Worm (Caenorhabditis elegans) whole organism, mixed stage, embryonic: Measurements from ENCODE around the gene cpt-6.
A peak's percentile ranks its signal among the peaks of the same experiment; 100 is the strongest.

Experiments
- bed-3 ChIP-seq: fragments of 200-800 bp; sonication (Bioruptor generic); optimal IDR thresholded peaks from 3 replicates; lab custom pipeline; 2018; ENCODE audit warnings: mild to moderate bottlenecking, missing genetic modification characterization, moderate library complexity, missing compliant biosample characterization
- ceh-43 ChIP-seq: fragments of 200-800 bp; sonication (Bioruptor generic); optimal IDR thresholded peaks from 2 replicates; lab custom pipeline; 2018; ENCODE audit warnings: mild to moderate bottlenecking, missing genetic modification characterization, moderate library complexity, missing compliant biosample characterization
- ceh-83 ChIP-seq: fragments of 200-800 bp; sonication (Bioruptor generic); optimal IDR thresholded peaks from 2 replicates; lab custom pipeline; 2018; ENCODE audit warnings: mild to moderate bottlenecking, missing genetic modification characterization, missing compliant biosample characterization
- cnd-1 ChIP-seq: fragments of 200-800 bp; sonication (Bioruptor generic); optimal IDR thresholded peaks from 2 replicates; lab custom pipeline; 2018; ENCODE audit warnings: mild to moderate bottlenecking, missing genetic modification characterization, missing compliant biosample characterization
- drap-1 ChIP-seq: fragments of 200-800 bp; sonication (Bioruptor generic); optimal IDR thresholded peaks from 3 replicates; lab custom pipeline; 2018; ENCODE audit warnings: mild to moderate bottlenecking, missing genetic modification characterization, missing compliant biosample characterization
- elt-1 ChIP-seq: sonication (generic microtip); optimal IDR thresholded peaks from 2 replicates; lab custom pipeline; 2017; ENCODE audit warnings: missing genetic modification characterization, mild to moderate bottlenecking, missing compliant biosample characterization, antibody characterized with exemption, moderate library complexity, borderline replicate concordance; ENCODE audit not compliant: insufficient read depth
- elt-3 ChIP-seq: fragments of 150-350 bp; optimal IDR thresholded peaks from 2 replicates; lab custom pipeline; 2014; ENCODE audit warnings: missing biosample characterization, missing genetic modification characterization
- ham-2 ChIP-seq: fragments of 200-800 bp; sonication (Bioruptor generic); optimal IDR thresholded peaks from 2 replicates; lab custom pipeline; 2018; ENCODE audit warnings: mild to moderate bottlenecking, missing genetic modification characterization, missing compliant biosample characterization
- hlh-1 ChIP-seq: fragments of 150-350 bp; optimal IDR thresholded peaks from 2 replicates; lab custom pipeline; 2014; ENCODE audit warnings: missing biosample characterization, missing genetic modification reagents, missing genetic modification characterization
- lsy-2 ChIP-seq: fragments of 150-350 bp; optimal IDR thresholded peaks from 2 replicates; lab custom pipeline; 2014; ENCODE audit warnings: missing biosample characterization, missing genetic modification characterization
- mab-5 ChIP-seq: fragments of 150-350 bp; optimal IDR thresholded peaks from 2 replicates; lab custom pipeline; 2014; ENCODE audit warnings: missing biosample characterization, missing genetic modification characterization
- mls-2 ChIP-seq: sonication (generic microtip); optimal IDR thresholded peaks from 2 replicates; lab custom pipeline; 2016; ENCODE audit warnings: mild to moderate bottlenecking, missing genetic modification characterization, moderate library complexity, missing compliant biosample characterization
- nhr-12 ChIP-seq: fragments of 150-350 bp; optimal IDR thresholded peaks from 2 replicates; lab custom pipeline; 2014; ENCODE audit warnings: missing biosample characterization, missing genetic modification characterization
- nhr-2 ChIP-seq: fragments of 150-350 bp; optimal IDR thresholded peaks from 2 replicates; lab custom pipeline; 2014; ENCODE audit warnings: missing biosample characterization, missing genetic modification characterization
- nhr-28 ChIP-seq: fragments of 150-350 bp; optimal IDR thresholded peaks from 2 replicates; lab custom pipeline; 2014; ENCODE audit warnings: missing biosample characterization, missing genetic modification characterization
- nhr-76 ChIP-seq: sonication (generic microtip); optimal IDR thresholded peaks from 2 replicates; lab custom pipeline; 2017; ENCODE audit warnings: missing biosample characterization, missing genetic modification characterization
- pha-4 ChIP-seq: fragments of 150-350 bp; optimal IDR thresholded peaks from 2 replicates; lab custom pipeline; 2018; ENCODE audit warnings: missing biosample characterization, missing genetic modification reagents, missing genetic modification characterization
- snpc-4 ChIP-seq: fragments of 150-350 bp; optimal IDR thresholded peaks from 2 replicates; lab custom pipeline; 2014; ENCODE audit warnings: missing biosample characterization, missing genetic modification characterization
- sptf-1 ChIP-seq: sonication (generic microtip); optimal IDR thresholded peaks from 2 replicates; lab custom pipeline; 2017; ENCODE audit warnings: mild to moderate bottlenecking, missing genetic modification characterization, moderate library complexity, missing compliant biosample characterization
- tbx-8 ChIP-seq: fragments of 200-800 bp; sonication (Bioruptor generic); optimal IDR thresholded peaks from 2 replicates; lab custom pipeline; 2018; ENCODE audit warnings: mild to moderate bottlenecking, missing genetic modification characterization, moderate library complexity, missing compliant biosample characterization
- unc-120 ChIP-seq: sonication (generic microtip); optimal IDR thresholded peaks from 2 replicates; lab custom pipeline; 2017; ENCODE audit warnings: missing genetic modification characterization, missing compliant biosample characterization; ENCODE audit not compliant: poor library complexity, severe bottlenecking
- unc-39 ChIP-seq: fragments of 150-350 bp; optimal IDR thresholded peaks from 2 replicates; lab custom pipeline; 2014; ENCODE audit warnings: missing biosample characterization, missing genetic modification characterization
- unc-62 ChIP-seq: fragments of 150-350 bp; optimal IDR thresholded peaks from 2 replicates; lab custom pipeline; 2014; ENCODE audit warnings: missing biosample characterization, missing genetic modification reagents, missing genetic modification characterization
- ztf-11 ChIP-seq: fragments of 150-350 bp; optimal IDR thresholded peaks from 2 replicates; lab custom pipeline; 2014; ENCODE audit warnings: missing biosample characterization, missing genetic modification characterization

The cpt-6 gene

ce11 chrV:6522879-6523497 is 29.3 kb upstream of the cpt-6 start:
- TF ChIP-seq nhr-76 (tag; lab: Kevin White, UChicago) (no peak), unc-39 (tag; lab: Kevin White, UChicago) (no peak), ztf-11 (tag; lab: Kevin White, UChicago) (no peak), unc-120 (tag; lab: Kevin White, UChicago) (no peak), elt-3 (tag; lab: Kevin White, UChicago) (no peak), nhr-12 (tag; lab: Kevin White, UChicago) (no peak), ceh-83 (GFP tag; lab: Kevin White, UChicago) (no peak), elt-1 (tag; lab: Kevin White, UChicago) (no peak), mab-5 (tag; lab: Kevin White, UChicago) (no peak), ham-2 (GFP tag; lab: Kevin White, UChicago) (no peak), tbx-8 (GFP tag; lab: Kevin White, UChicago) (no peak), drap-1 (GFP tag; lab: Kevin White, UChicago) (no peak), bed-3 (GFP tag; lab: Kevin White, UChicago) (no peak), cnd-1 (tag; lab: Kevin White, UChicago) (no peak)

ce11 chrV:6520385-6521080 is 26.8 kb upstream of the cpt-6 start, which contains the start of the genes F46E10.2 and F46E10.18:
Gene F46E10.2 (plus strand): TSS chrV:6520435.
Gene F46E10.18 (plus strand): TSS chrV:6521030.
- TF ChIP-seq nhr-76 (tag; lab: Kevin White, UChicago) (no peak), nhr-2 (tag; lab: Kevin White, UChicago) (no peak), drap-1 (GFP tag; lab: Kevin White, UChicago) (no peak), mls-2 (tag; lab: Kevin White, UChicago) (no peak), nhr-28 (tag; lab: Kevin White, UChicago) (no peak), elt-3 (tag; lab: Kevin White, UChicago) (no peak), ceh-43 (no peak), lsy-2 (no peak), snpc-4 (tag; lab: Kevin White, UChicago) (no peak), unc-62 (GFP tag; lab: Kevin White, UChicago) (no peak)

DNA sequence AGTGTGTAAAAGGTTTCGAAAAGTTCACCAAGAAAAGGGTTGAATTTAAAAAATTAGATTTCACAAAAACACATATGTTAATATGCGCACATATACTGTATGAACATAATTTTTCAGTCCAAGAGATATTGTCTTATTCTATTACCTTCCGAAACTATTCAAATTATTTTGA is 24.4 kb upstream of the cpt-6 start, which contains the start of gene F46E10.3:
Gene F46E10.3 (plus strand): TSS at position 73 of the 172 bp plus-strand sequence.
- no peak for TF ChIP-seq cnd-1 (tag; lab: Kevin White, UChicago)
- TF ChIP-seq hlh-1 (tag; lab: Kevin White, UChicago) = no peak
- TF ChIP-seq ceh-83 (GFP tag; lab: Kevin White, UChicago) = no peak
- TF ChIP-seq, all 35 proteins: peak for 0

- TF ChIP-seq nhr-2 (tag; lab: Kevin White, UChicago) (no peak), unc-120 (tag; lab: Kevin White, UChicago) (peak; percentile 2), hlh-1 (tag; lab: Kevin White, UChicago) (peak; percentile 20)
These were observed 23.8 kb upstream of the cpt-6 start for ce11 chrV:6517305-6518224.

- TF ChIP-seq nhr-28 (tag; lab: Kevin White, UChicago) (no peak), pha-4 (no peak), mls-2 (tag; lab: Kevin White, UChicago) (no peak), sptf-1 (tag; lab: Kevin White, UChicago) (no peak), drap-1 (GFP tag; lab: Kevin White, UChicago) (no peak), nhr-76 (tag; lab: Kevin White, UChicago) (no peak), ceh-43 (no peak), unc-120 (tag; lab: Kevin White, UChicago) (no peak), bed-3 (GFP tag; lab: Kevin White, UChicago) (no peak), snpc-4 (tag; lab: Kevin White, UChicago) (no peak), lsy-2 (no peak)
- TF ChIP-seq, all 35 proteins: peak for 0
These were observed 23.0 kb upstream of the cpt-6 start, which contains the start of gene mdh-1 for ce11 chrV:6516491-6517304. Gene mdh-1 (minus strand): TSS chrV:6516526.
